Fruit fly (Drosophila melanogaster) whole organism, embryonic: Measurements from ENCODE around the gene mRpL51.

Source experiments
- Bteb2 ChIP-seq: fragments of 200-800 bp; sonication (Bioruptor generic); optimal IDR thresholded peaks from 2 replicates; lab custom pipeline; 2016; ENCODE audit warnings: missing biosample characterization, missing genetic modification characterization
- C15 ChIP-seq: fragments of 200-800 bp; sonication (Bioruptor generic); IDR thresholded peaks from 3 replicates; pipeline ENCODE4 v1.3.6; 2022; ENCODE audit warnings: missing biosample characterization, missing genetic modification characterization
- CG10147 ChIP-seq: fragments of 200-800 bp; sonication (Bioruptor generic); optimal IDR thresholded peaks from 2 replicates; lab custom pipeline; 2019; ENCODE audit warnings: missing biosample characterization, mild to moderate bottlenecking, missing genetic modification characterization, moderate library complexity
- CG10209 ChIP-seq: fragments of 200-800 bp; sonication (Bioruptor generic); optimal IDR thresholded peaks from 3 replicates; lab custom pipeline; 2017; ENCODE audit warnings: missing biosample characterization, mild to moderate bottlenecking, missing genetic modification characterization, missing genetic modification reagents
- CG14710 ChIP-seq: fragments of 200-800 bp; sonication (Bioruptor generic); optimal IDR thresholded peaks from 3 replicates; lab custom pipeline; 2019; ENCODE audit warnings: missing biosample characterization, mild to moderate bottlenecking, missing genetic modification characterization, moderate library complexity
- CG15269 ChIP-seq: fragments of 200-800 bp; sonication (Bioruptor generic); optimal IDR thresholded peaks from 2 replicates; lab custom pipeline; 2018; ENCODE audit warnings: missing biosample characterization, mild to moderate bottlenecking, missing genetic modification characterization, moderate library complexity
- CG2202 ChIP-seq: fragments of 200-800 bp; sonication (Bioruptor generic); optimal IDR thresholded peaks from 2 replicates; lab custom pipeline; 2018; ENCODE audit warnings: missing biosample characterization, mild to moderate bottlenecking, missing genetic modification characterization
- CG30431 ChIP-seq: fragments of 200-800 bp; sonication (Bioruptor generic); optimal IDR thresholded peaks from 2 replicates; lab custom pipeline; 2017; ENCODE audit warnings: missing biosample characterization, missing genetic modification characterization
- CG32767 ChIP-seq: fragments of 200-800 bp; sonication (Bioruptor generic); IDR thresholded peaks from 2 replicates; pipeline ENCODE4 v1.3.6; 2022; ENCODE audit warnings: missing biosample characterization, missing genetic modification characterization
- CG33213 ChIP-seq: fragments of 200-800 bp; sonication (Bioruptor generic); optimal IDR thresholded peaks from 3 replicates; lab custom pipeline; 2016; ENCODE audit warnings: missing biosample characterization, missing genetic modification characterization
- CG33557 ChIP-seq: fragments of 200-800 bp; sonication (Bioruptor generic); optimal IDR thresholded peaks from 2 replicates; lab custom pipeline; 2019; ENCODE audit warnings: missing biosample characterization, mild to moderate bottlenecking, missing genetic modification characterization, moderate library complexity
- CG3838 ChIP-seq: fragments of 200-800 bp; sonication (Bioruptor generic); optimal IDR thresholded peaks from 3 replicates; lab custom pipeline; 2016; ENCODE audit warnings: missing biosample characterization, missing genetic modification characterization
- CG4424 ChIP-seq: fragments of 200-800 bp; sonication (Bioruptor generic); optimal IDR thresholded peaks from 3 replicates; lab custom pipeline; 2016; ENCODE audit warnings: missing biosample characterization, missing genetic modification characterization
- CG5180 ChIP-seq: fragments of 200-800 bp; sonication (Bioruptor generic); optimal IDR thresholded peaks from 3 replicates; lab custom pipeline; 2017; ENCODE audit warnings: missing biosample characterization, missing genetic modification characterization, mild to moderate bottlenecking, moderate library complexity, missing genetic modification reagents
- CG8290 ChIP-seq, 3 experiments: fragments of 200-800 bp; sonication (Bioruptor generic); optimal IDR thresholded peaks; 2 replicates each; lab custom pipeline; 2016 to 2019; ENCODE audit warnings: missing biosample characterization in 3 of 3, missing genetic modification characterization in 3 of 3, mild to moderate bottlenecking in 2 of 3, moderate library complexity in 1 of 3
- CG8388 ChIP-seq: fragments of 200-800 bp; sonication (Bioruptor generic); optimal IDR thresholded peaks from 2 replicates; lab custom pipeline; 2019; ENCODE audit warnings: missing biosample characterization, mild to moderate bottlenecking, missing genetic modification characterization, moderate library complexity
- CG8478 ChIP-seq: fragments of >200 bp; optimal IDR thresholded peaks from 2 replicates; lab custom pipeline; 2018
- CTCF ChIP-seq: fragments of 200-800 bp; sonication (Bioruptor generic); optimal IDR thresholded peaks from 2 replicates; lab custom pipeline; 2017; ENCODE audit warnings: missing biosample characterization, mild to moderate bottlenecking, missing genetic modification characterization, moderate library complexity
- Chrac-16 ChIP-seq: fragments of 200-800 bp; sonication (Bioruptor generic); optimal IDR thresholded peaks from 3 replicates; lab custom pipeline; 2016; ENCODE audit warnings: missing biosample characterization, missing genetic modification characterization
- D19A ChIP-seq: fragments of 200-800 bp; optimal IDR thresholded peaks from 3 replicates; lab custom pipeline; 2019; ENCODE audit warnings: missing biosample characterization, mild to moderate bottlenecking, missing genetic modification characterization, moderate library complexity
- Dad ChIP-seq: fragments of 200-800 bp; sonication (Bioruptor generic); optimal IDR thresholded peaks from 3 replicates; lab custom pipeline; 2016; ENCODE audit warnings: missing biosample characterization, missing genetic modification characterization
- Dfd ChIP-seq, 2 experiments: fragments of >200 bp; optimal IDR thresholded peaks; 2 replicates each; lab custom pipeline; 2017; ENCODE audit warnings: missing biosample characterization in 2 of 2, missing genetic modification characterization in 2 of 2
- Ets65A ChIP-seq: fragments of 200-800 bp; sonication (Bioruptor generic); peaks from one replicate; lab custom pipeline; 2016; ENCODE audit warnings: missing biosample characterization, missing genetic modification characterization
- HLH3B ChIP-seq: fragments of 200-800 bp; sonication (Bioruptor generic); IDR thresholded peaks from 2 replicates; pipeline ENCODE4 v1.3.6; 2022; ENCODE audit warnings: missing biosample characterization, missing genetic modification characterization
- Jarid2 ChIP-seq: fragments of 200-800 bp; sonication (Bioruptor generic); optimal IDR thresholded peaks from 3 replicates; lab custom pipeline; 2017; ENCODE audit warnings: mild to moderate bottlenecking, missing biosample characterization, missing genetic modification reagents, missing genetic modification characterization
- Lhr ChIP-seq: fragments of 200-800 bp; sonication (Bioruptor generic); optimal IDR thresholded peaks from 3 replicates; lab custom pipeline; 2017; ENCODE audit warnings: mild to moderate bottlenecking, missing biosample characterization, missing genetic modification reagents, missing genetic modification characterization
- Med ChIP-seq: fragments of 200-800 bp; sonication (Bioruptor generic); peaks from one replicate; lab custom pipeline; 2016; ENCODE audit warnings: missing biosample characterization, missing genetic modification characterization, mild to moderate bottlenecking, inconsistent platforms, moderate library complexity
- Meics ChIP-seq: fragments of 200-800 bp; sonication (Bioruptor generic); optimal IDR thresholded peaks from 2 replicates; lab custom pipeline; 2017; ENCODE audit warnings: missing biosample characterization, mild to moderate bottlenecking, missing genetic modification characterization
- NC2α ChIP-seq: fragments of 200-800 bp; sonication (Bioruptor generic); optimal IDR thresholded peaks from 2 replicates; lab custom pipeline; 2016; ENCODE audit warnings: missing biosample characterization, missing genetic modification characterization
- NFAT ChIP-seq: fragments of 200-800 bp; sonication (Bioruptor generic); IDR thresholded peaks from 2 replicates; pipeline ENCODE4 v1.3.6; 2022; ENCODE audit warnings: missing biosample characterization, missing genetic modification characterization
- Scr ChIP-seq: fragments of 200-800 bp; sonication (Bioruptor generic); IDR thresholded peaks from 2 replicates; pipeline ENCODE4 v1.3.6; 2022; ENCODE audit warnings: missing biosample characterization, missing genetic modification characterization; ENCODE audit not compliant: partially characterized antibody
- Sry-β ChIP-seq: fragments of 200-800 bp; sonication (Bioruptor generic); optimal IDR thresholded peaks from 2 replicates; lab custom pipeline; 2018; ENCODE audit warnings: missing biosample characterization, mild to moderate bottlenecking, missing genetic modification characterization, moderate library complexity
- Sry-δ ChIP-seq: fragments of 200-800 bp; sonication (Bioruptor generic); optimal IDR thresholded peaks from 2 replicates; lab custom pipeline; 2016; ENCODE audit warnings: missing biosample characterization, missing genetic modification characterization
- ab ChIP-seq: fragments of 200-800 bp; sonication (Bioruptor generic); optimal IDR thresholded peaks from 2 replicates; lab custom pipeline; 2016; ENCODE audit warnings: missing biosample characterization, missing genetic modification characterization
- ap ChIP-seq: fragments of 200-800 bp; sonication (Bioruptor generic); IDR thresholded peaks from 2 replicates; pipeline ENCODE4 v1.3.6; 2022; ENCODE audit warnings: missing biosample characterization, missing genetic modification characterization
- bigmax ChIP-seq: fragments of 200-800 bp; sonication (Bioruptor generic); optimal IDR thresholded peaks from 2 replicates; lab custom pipeline; 2018; ENCODE audit warnings: missing biosample characterization, mild to moderate bottlenecking, missing genetic modification characterization
- dati ChIP-seq: fragments of 200-800 bp; sonication (Bioruptor generic); IDR thresholded peaks from 2 replicates; pipeline ENCODE4 v1.3.6; 2022; ENCODE audit warnings: missing biosample characterization, missing genetic modification characterization
- dpn ChIP-seq, 2 experiments: fragments of 200-800 bp; sonication (Bioruptor generic); optimal IDR thresholded peaks; 3 replicates each; lab custom pipeline; 2016; ENCODE audit warnings: missing biosample characterization in 2 of 2, missing genetic modification characterization in 2 of 2
- fd102C ChIP-seq: fragments of 200-800 bp; sonication (Bioruptor generic); optimal IDR thresholded peaks from 2 replicates; lab custom pipeline; 2018; ENCODE audit warnings: missing biosample characterization, mild to moderate bottlenecking, missing genetic modification characterization, moderate library complexity
- lola ChIP-seq, 3 experiments: fragments of >200 bp in 2 of 3; fragments of 200-800 bp in 1 of 3; sonication (Bioruptor generic) in 1 of 3; optimal IDR thresholded peaks; 2 replicates each; lab custom pipeline; 2017 to 2019; ENCODE audit warnings: missing biosample characterization in 3 of 3, missing genetic modification characterization in 3 of 3, mild to moderate bottlenecking in 1 of 3, moderate library complexity in 1 of 3
- lov ChIP-seq, 2 experiments: fragments of 200-800 bp in 1 of 2; fragments of >200 bp in 1 of 2; sonication (Bioruptor generic) in 1 of 2; IDR thresholded peaks in 1 of 2; optimal IDR thresholded peaks in 1 of 2; 2 replicates in 1 of 2; 3 replicates in 1 of 2; pipeline versions ENCODE4 v1.3.6 to Lab custom; 2017 to 2022; ENCODE audit warnings: missing biosample characterization in 1 of 2, missing genetic modification characterization in 1 of 2
- mld ChIP-seq: fragments of 200-800 bp; sonication (Bioruptor generic); IDR thresholded peaks from 3 replicates; pipeline ENCODE4 v1.3.6; 2022; ENCODE audit warnings: missing biosample characterization, missing genetic modification characterization; ENCODE audit not compliant: partially characterized antibody
- nerfin-2 ChIP-seq: fragments of 200-800 bp; sonication (Bioruptor generic); IDR thresholded peaks from 2 replicates; pipeline ENCODE4 v1.3.6; 2022; ENCODE audit warnings: missing biosample characterization, missing genetic modification characterization; ENCODE audit not compliant: partially characterized antibody
- pan ChIP-seq, 4 experiments: fragments of >200 bp in 3 of 4; fragments of 200-800 bp in 1 of 4; sonication (Bioruptor generic) in 1 of 4; optimal IDR thresholded peaks in 3 of 4; IDR thresholded peaks in 1 of 4; 2 replicates each; pipeline versions ENCODE4 v1.3.6 to Lab custom; 2017 to 2022; ENCODE audit warnings: missing biosample characterization in 2 of 4, missing genetic modification characterization in 2 of 4, mixed read lengths in 1 of 4
- pum ChIP-seq: fragments of 200-800 bp; sonication (Bioruptor generic); optimal IDR thresholded peaks from 2 replicates; lab custom pipeline; 2016; ENCODE audit warnings: missing biosample characterization, missing genetic modification characterization
- sna ChIP-seq: fragments of 200-800 bp; sonication (Bioruptor generic); IDR thresholded peaks from 2 replicates; pipeline ENCODE4 v1.3.6; 2022; ENCODE audit warnings: missing biosample characterization, missing genetic modification characterization; ENCODE audit not compliant: partially characterized antibody
- stc ChIP-seq: fragments of 200-800 bp; sonication (Bioruptor generic); IDR thresholded peaks from 2 replicates; pipeline ENCODE4 v1.3.6; 2022; ENCODE audit warnings: missing biosample characterization, missing genetic modification characterization

mRpL51 gene

DNA sequence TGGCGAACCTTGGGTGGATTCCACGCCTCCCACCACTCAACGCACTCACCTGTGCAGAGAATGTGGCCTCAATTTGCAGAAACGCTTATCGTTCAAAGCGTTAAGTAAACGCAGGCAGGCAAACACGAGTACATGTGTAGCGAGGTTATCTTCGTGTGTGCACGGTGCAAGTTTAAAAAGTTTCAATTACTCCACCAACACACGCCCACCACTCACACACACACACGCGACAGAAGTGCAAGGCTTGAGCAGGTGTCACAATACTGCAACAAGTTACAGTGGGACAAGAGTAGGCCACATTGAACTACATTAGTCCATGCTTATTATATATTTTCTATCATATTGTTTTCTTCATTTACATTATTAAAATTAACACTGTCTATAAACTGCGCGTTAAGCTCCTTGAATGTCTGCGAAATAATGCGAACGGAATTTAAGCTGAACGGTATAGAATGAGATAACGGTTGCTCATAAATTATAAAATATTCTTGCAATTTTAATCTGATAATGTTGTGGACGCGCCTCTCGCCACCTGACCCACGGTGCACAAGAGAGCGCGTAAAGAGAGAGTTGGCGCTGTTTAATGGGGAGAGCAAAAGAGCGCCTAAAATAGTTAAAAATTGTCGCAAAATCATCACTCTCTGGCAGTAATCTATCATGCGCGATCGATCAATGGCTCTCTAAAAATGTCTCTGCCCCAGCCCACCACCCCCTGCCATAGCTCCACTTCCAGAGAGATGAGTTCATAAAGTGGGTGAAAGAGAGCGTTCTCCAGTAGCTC lies 17.5 kb upstream of the mRpL51 start (continued):
- peak; percentile 77 for TF ChIP-seq nerfin-2
- no peak for TF ChIP-seq pan (optimal IDR thresholded peaks at IDR 0.05; lab: Kevin White, UChicago)
- TF ChIP-seq pan (GFP tag; optimal IDR thresholded peaks at IDR 0.05 in 1 of 2, IDR thresholded peaks at IDR 0.05 in 1 of 2): peak in 1 of 2 experiments; percentile 96
- peak; percentile 98 for TF ChIP-seq Ets65A (GFP tag; lab: Kevin White, UChicago)
- peak; percentile 91 for TF ChIP-seq CG5180 (GFP tag; lab: Kevin White, UChicago)
- no peak for TF ChIP-seq mld (GFP tag; lab: Robert Waterston, UW)
- TF ChIP-seq ap: peak; percentile 93
- TF ChIP-seq lov (optimal IDR thresholded peaks at IDR 0.05; lab: Kevin White, UChicago): no peak
- peak; percentile 86; the same call in 2 of the 3 replicates for TF ChIP-seq lov (GFP tag; IDR thresholded peaks at IDR 0.05; lab: Robert Waterston, UW)
- peak; percentile 76 for TF ChIP-seq Dad
- peak; percentile 68; the same call in 1 of the 3 replicates for TF ChIP-seq C15 (GFP tag; lab: Robert Waterston, UW)
- TF ChIP-seq Lhr (GFP tag; lab: Kevin White, UChicago): peak; percentile 87
- peak; percentile 81 to 94 for TF ChIP-seq dpn (GFP tag; optimal IDR thresholded peaks at IDR 0.05; lab: Kevin White, UChicago)
- TF ChIP-seq Meics (GFP tag; lab: Kevin White, UChicago): peak; percentile 81
- TF ChIP-seq CG10209 (GFP tag; lab: Kevin White, UChicago): peak; percentile 92
- TF ChIP-seq CG10147 (GFP tag; lab: Kevin White, UChicago): peak; percentile 91
- peak; percentile 84 for TF ChIP-seq CG3838 (GFP tag; lab: Kevin White, UChicago)
- TF ChIP-seq Med (GFP tag; lab: Kevin White, UChicago): peak; percentile 97
- TF ChIP-seq Dfd (GFP tag; optimal IDR thresholded peaks at IDR 0.05; lab: Kevin White, UChicago): no peak
- TF ChIP-seq CG32767: peak; percentile 92
- TF ChIP-seq Chrac-16 (GFP tag; lab: Kevin White, UChicago): peak; percentile 90
- TF ChIP-seq stc (GFP tag; lab: Robert Waterston, UW): peak; percentile 98
- no peak for TF ChIP-seq CG8478
- TF ChIP-seq Scr (GFP tag; lab: Robert Waterston, UW): peak; percentile 41
- TF ChIP-seq Jarid2: peak; percentile 82
- TF ChIP-seq ab (GFP tag; lab: Kevin White, UChicago): no peak
- peak; percentile 72 for TF ChIP-seq CG8290 (GFP tag; optimal IDR thresholded peaks at IDR 0.05; lab: Kevin White, UChicago)
- peak; percentile 81 to 85 for TF ChIP-seq CG8290 (tag; optimal IDR thresholded peaks at IDR 0.05; lab: Kevin White, UChicago)
- peak; percentile 57 for TF ChIP-seq NC2α (GFP tag; lab: Kevin White, UChicago)
- peak in 1 of 3 experiments; percentile 91 for TF ChIP-seq lola (GFP tag; optimal IDR thresholded peaks at IDR 0.05; lab: Kevin White, UChicago)
- TF ChIP-seq pum (GFP tag; lab: Kevin White, UChicago): peak; percentile 85
- TF ChIP-seq Sry-β (GFP tag; lab: Kevin White, UChicago): peak; percentile 64
- peak; percentile 65 for TF ChIP-seq sna (GFP tag; lab: Robert Waterston, UW)
- peak; percentile 89 for TF ChIP-seq CG14710
- peak; percentile 46 for TF ChIP-seq Bteb2
- peak; percentile 27 for TF ChIP-seq Sry-δ (GFP tag; lab: Kevin White, UChicago)
- peak; percentile 48 for TF ChIP-seq bigmax
- peak; percentile 84 for TF ChIP-seq CG33557
- peak; percentile 96 for TF ChIP-seq CG15269 (tag; lab: Kevin White, UChicago)
- peak; percentile 73 for TF ChIP-seq NFAT
- TF ChIP-seq fd102C: peak; percentile 6
- TF ChIP-seq CG30431 (GFP tag; lab: Kevin White, UChicago): peak; percentile 88
- TF ChIP-seq CG33213 (GFP tag; lab: Kevin White, UChicago): peak; percentile 67
- peak; percentile 96 for TF ChIP-seq CG8388 (GFP tag; lab: Kevin White, UChicago)
- peak; percentile 94 for TF ChIP-seq CG4424 (GFP tag; lab: Kevin White, UChicago)
- peak; percentile 94 for TF ChIP-seq D19A (tag; lab: Kevin White, UChicago)
- peak; percentile 97 for TF ChIP-seq HLH3B
- TF ChIP-seq dati (GFP tag; lab: Robert Waterston, UW): peak; percentile 91
- peak; percentile 59 for TF ChIP-seq CTCF (GFP tag; lab: Kevin White, UChicago)
- TF ChIP-seq CG2202: peak; percentile 89
